Worm (Caenorhabditis elegans) whole organism, L2 larva: ENCODE measurements around the gene eif-2D.

ENCODE experiments used
- elt-3 ChIP-seq: sonication (generic microtip); optimal IDR thresholded peaks from 2 replicates; lab custom pipeline; 2017; ENCODE audit warnings: missing biosample characterization, missing genetic modification characterization
- unc-55 ChIP-seq: fragments of 150-350 bp; sonication (generic microtip); optimal IDR thresholded peaks from 3 replicates; lab custom pipeline; 2014; ENCODE audit warnings: missing biosample characterization, missing genetic modification reagents, missing genetic modification characterization

DNA sequence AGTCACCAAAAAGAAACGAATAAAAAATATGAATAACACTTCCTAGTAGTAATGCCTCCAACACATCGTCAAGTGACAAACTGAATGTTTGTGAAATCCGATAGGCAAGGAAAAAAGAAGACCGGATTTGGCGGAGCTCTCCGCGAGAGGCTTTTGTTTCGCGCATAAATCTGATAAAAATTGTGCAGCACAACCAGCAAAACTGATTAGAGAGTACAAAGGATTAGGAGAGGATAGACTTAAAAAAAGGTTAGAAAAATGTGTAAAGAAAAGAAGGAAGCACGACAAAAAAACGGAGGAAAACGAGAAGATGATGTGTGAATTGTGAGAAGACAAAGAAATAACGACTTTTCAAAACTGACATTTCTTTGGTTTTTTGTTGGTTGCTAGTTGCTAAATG, 36.2 kb downstream of the eif-2D start, which contains the start of gene rab-3:
- TF ChIP-seq unc-55 (GFP tag; lab: Kevin White, UChicago) (no peak), elt-3 (no peak)
